Worm (Caenorhabditis elegans): ENCODE measurements around the gene cft-1.

ce11 chrV:5559882-5560281 lies 21.3 kb downstream of the cft-1 start:
- TF ChIP-seq zag-1 (tag; optimal IDR thresholded peaks at IDR 0.05) (no peak), lsy-2 (tag; optimal IDR thresholded peaks at IDR 0.05) (peak in 1 of 2 experiments; percentile 31), snpc-4 (tag; optimal IDR thresholded peaks at IDR 0.05) (no peak), unc-62 (GFP tag; optimal IDR thresholded peaks at IDR 0.05 in 1 of 2) (peak in 1 of 2 experiments; percentile 28), unc-62 (tag; optimal IDR thresholded peaks at IDR 0.05) (no peak), ztf-7 (tag; optimal IDR thresholded peaks at IDR 0.05) (no peak), egl-27 (tag; optimal IDR thresholded peaks at IDR 0.05) (no peak), fkh-10 (GFP tag; optimal IDR thresholded peaks at IDR 0.05) (no peak), aly-2 (tag; optimal IDR thresholded peaks at IDR 0.05) (no peak), nhr-237 (tag; optimal IDR thresholded peaks at IDR 0.05) (no peak), ama-1 (optimal IDR thresholded peaks at IDR 0.05) (no peak)

Measured in whole organism, L4 larva.